Fruit fly (Drosophila melanogaster) whole organism, embryonic: ENCODE data around the gene heix.

Experiments used
- CG15073 ChIP-seq: fragments of 200-800 bp; sonication (Bioruptor generic); optimal IDR thresholded peaks from 2 replicates; lab custom pipeline; 2016; ENCODE audit warnings: missing biosample characterization, missing genetic modification characterization
- CG5180 ChIP-seq: fragments of 200-800 bp; sonication (Bioruptor generic); optimal IDR thresholded peaks from 3 replicates; lab custom pipeline; 2017; ENCODE audit warnings: missing biosample characterization, missing genetic modification characterization, mild to moderate bottlenecking, moderate library complexity, missing genetic modification reagents
- Elba2 ChIP-seq: fragments of 200-800 bp; sonication (Bioruptor generic); optimal IDR thresholded peaks from 3 replicates; lab custom pipeline; 2016; ENCODE audit warnings: missing biosample characterization, missing genetic modification characterization
- cwo ChIP-seq: fragments of 200-800 bp; sonication (Bioruptor generic); optimal IDR thresholded peaks from 3 replicates; lab custom pipeline; 2017; ENCODE audit warnings: missing biosample characterization, missing genetic modification characterization, mild to moderate bottlenecking, moderate library complexity, missing genetic modification reagents

dm6 chr2L:16324833-16325232, 25.2 kb upstream of the heix start:
- no peak for TF ChIP-seq CG15073 (GFP tag; lab: Kevin White, UChicago)
- no peak for TF ChIP-seq Elba2 (GFP tag; lab: Kevin White, UChicago)
- TF ChIP-seq CG5180 (GFP tag; lab: Kevin White, UChicago), result no peak
- TF ChIP-seq cwo, result no peak
